Worm (Caenorhabditis elegans): ENCODE results near the gene pals-39.

DNA sequence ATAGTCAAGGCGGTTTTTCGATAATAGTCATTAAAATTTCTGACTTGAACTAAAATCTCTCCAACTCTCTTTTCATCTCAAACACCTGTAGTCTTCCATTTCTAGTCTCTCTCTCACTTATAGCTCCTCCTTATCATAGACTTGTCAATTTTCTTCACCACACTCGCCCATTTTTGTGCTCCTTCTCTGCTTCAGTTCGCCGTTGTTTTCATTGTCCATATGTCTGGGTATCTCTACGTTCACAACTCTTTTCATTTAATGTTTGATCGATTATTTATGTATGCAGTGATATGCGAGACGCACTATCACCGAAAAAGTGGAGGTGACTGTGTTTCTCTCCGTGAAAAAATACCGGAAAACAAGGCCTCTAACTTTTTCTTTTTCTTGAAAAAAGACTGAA lies 24.1 kb upstream of the pals-39 start:
- TF ChIP-seq fos-1 (tag; optimal IDR thresholded peaks at IDR 0.05) = peak; percentile 11
- TF ChIP-seq arid-1 (GFP tag; conservative IDR thresholded peaks at IDR 0.05) = no peak
- TF ChIP-seq ces-1 (GFP tag; optimal IDR thresholded peaks at IDR 0.05) = no peak
- peak; percentile 94 for TF ChIP-seq nhr-28 (tag; optimal IDR thresholded peaks at IDR 0.05)
- TF ChIP-seq dmd-8 (GFP tag; IDR thresholded peaks at IDR 0.05) = no peak

All from whole organism, L4 larva.